Worm (Caenorhabditis elegans) whole organism, midembryonic: ENCODE data around the gene Y39B6A.9.

ENCODE experiments used
- T22C8.4 ChIP-seq: fragments of 200-800 bp; sonication (Bioruptor generic); IDR thresholded peaks from 2 replicates; pipeline ENCODE4 v1.3.6; 2022; ENCODE audit warnings: missing genetic modification characterization, missing compliant biosample characterization
- cog-1 ChIP-seq: sonication (generic microtip); optimal IDR thresholded peaks from 2 replicates; lab custom pipeline; 2016; ENCODE audit warnings: missing genetic modification characterization, missing compliant biosample characterization
- flt-1 ChIP-seq: fragments of 200-800 bp; sonication (Bioruptor generic); IDR thresholded peaks from 2 replicates; pipeline ENCODE4 v1.3.6; 2022; ENCODE audit warnings: missing genetic modification characterization, missing compliant biosample characterization
- klf-2 ChIP-seq: fragments of 200-800 bp; sonication (Bioruptor generic); conservative IDR thresholded peaks from 2 replicates; pipeline ENCODE4 v1.3.6; 2022; ENCODE audit warnings: missing genetic modification reagents, missing genetic modification characterization, missing compliant biosample characterization
- med-1 ChIP-seq: sonication (generic microtip); optimal IDR thresholded peaks from 2 replicates; lab custom pipeline; 2017; ENCODE audit warnings: missing genetic modification characterization, mild to moderate bottlenecking, missing compliant biosample characterization, antibody characterized with exemption, missing genetic modification reagents; ENCODE audit not compliant: insufficient read depth
- ref-1 ChIP-seq: fragments of 200-800 bp; sonication (Bioruptor generic); conservative IDR thresholded peaks from 2 replicates; pipeline ENCODE4 v1.3.6; 2022; ENCODE audit warnings: missing genetic modification reagents, missing genetic modification characterization, missing compliant biosample characterization
- ztf-29 ChIP-seq: fragments of 200-800 bp; sonication (Bioruptor generic); IDR thresholded peaks from 2 replicates; pipeline ENCODE4 v1.3.6; 2022; ENCODE audit warnings: missing genetic modification reagents, missing genetic modification characterization, missing compliant biosample characterization

ce11 chrV:19087426-19087825, 48.9 kb upstream of the Y39B6A.9 start, which contains the start of gene nhr-145:
- TF ChIP-seq ztf-29 (GFP tag; lab: Robert Waterston, UW), result no peak
- no peak for TF ChIP-seq cog-1 (tag; lab: Kevin White, UChicago)
- TF ChIP-seq ref-1 (GFP tag; lab: Robert Waterston, UW), result no peak
- no peak for TF ChIP-seq med-1 (GFP tag; lab: Kevin White, UChicago)
- TF ChIP-seq flt-1 (GFP tag; lab: Robert Waterston, UW), result no peak
- TF ChIP-seq T22C8.4, result peak; percentile 71
- TF ChIP-seq klf-2 (GFP tag; lab: Robert Waterston, UW), result no peak
